Fruit fly (Drosophila melanogaster) whole organism, embryonic: ENCODE data around the gene et.

Experiments
- CG10147 ChIP-seq: fragments of 200-800 bp; sonication (Bioruptor generic); optimal IDR thresholded peaks from 2 replicates; lab custom pipeline; 2019; ENCODE audit warnings: missing biosample characterization, mild to moderate bottlenecking, missing genetic modification characterization, moderate library complexity
- CG10654 ChIP-seq: fragments of 200-800 bp; sonication (Bioruptor generic); optimal IDR thresholded peaks from 2 replicates; lab custom pipeline; 2016; ENCODE audit warnings: missing biosample characterization, missing genetic modification characterization
- CG10979 ChIP-seq: fragments of 200-800 bp; sonication (Bioruptor generic); optimal IDR thresholded peaks from 2 replicates; lab custom pipeline; 2018; ENCODE audit warnings: missing biosample characterization, mild to moderate bottlenecking, missing genetic modification characterization, moderate library complexity
- CG11085 ChIP-seq: fragments of 200-800 bp; sonication (Bioruptor generic); IDR thresholded peaks from 2 replicates; pipeline ENCODE4 v1.3.6; 2022; ENCODE audit warnings: missing biosample characterization, missing genetic modification characterization
- CG12219 ChIP-seq: fragments of 200-800 bp; sonication (Bioruptor generic); optimal IDR thresholded peaks from 3 replicates; lab custom pipeline; 2018; ENCODE audit warnings: missing biosample characterization, mild to moderate bottlenecking, missing genetic modification characterization
- CG12391 ChIP-seq: fragments of 200-800 bp; sonication (Bioruptor generic); optimal IDR thresholded peaks from 3 replicates; lab custom pipeline; 2018; ENCODE audit warnings: missing biosample characterization, mild to moderate bottlenecking, missing genetic modification characterization, moderate library complexity
- CG15514 ChIP-seq: fragments of 200-800 bp; sonication (Bioruptor generic); optimal IDR thresholded peaks from 3 replicates; lab custom pipeline; 2017; ENCODE audit warnings: missing biosample characterization, missing genetic modification characterization, mild to moderate bottlenecking, moderate library complexity, missing genetic modification reagents
- CG15696 ChIP-seq: fragments of 200-800 bp; sonication (Bioruptor generic); optimal IDR thresholded peaks from 2 replicates; lab custom pipeline; 2019; ENCODE audit warnings: missing biosample characterization, mild to moderate bottlenecking, missing genetic modification characterization, moderate library complexity
- CG1602 ChIP-seq: fragments of 200-800 bp; sonication (Bioruptor generic); optimal IDR thresholded peaks from 3 replicates; lab custom pipeline; 2016; ENCODE audit warnings: missing biosample characterization, missing genetic modification characterization
- CG16813 ChIP-seq: fragments of 200-800 bp; sonication (Bioruptor generic); IDR thresholded peaks from 3 replicates; pipeline ENCODE4 v1.3.6; 2022; ENCODE audit warnings: missing biosample characterization, missing genetic modification characterization; ENCODE audit not compliant: partially characterized antibody
- CG18764 ChIP-seq: fragments of 200-800 bp; sonication (Bioruptor generic); optimal IDR thresholded peaks from 3 replicates; lab custom pipeline; 2016; ENCODE audit warnings: missing biosample characterization, missing genetic modification characterization
- CG30020 ChIP-seq: fragments of 200-800 bp; optimal IDR thresholded peaks from 2 replicates; lab custom pipeline; 2019; ENCODE audit warnings: missing biosample characterization, mild to moderate bottlenecking, missing genetic modification characterization, moderate library complexity
- CG32532 ChIP-seq: fragments of 200-800 bp; sonication (Bioruptor generic); IDR thresholded peaks from 2 replicates; pipeline ENCODE4 v1.3.6; 2022; ENCODE audit warnings: missing biosample characterization, missing genetic modification characterization
- CG43689 ChIP-seq: fragments of 200-800 bp; sonication (Bioruptor generic); IDR thresholded peaks from 2 replicates; pipeline ENCODE4 v1.3.6; 2022; ENCODE audit warnings: missing biosample characterization, missing genetic modification characterization
- CG4404 ChIP-seq: fragments of 200-800 bp; sonication (Bioruptor generic); IDR thresholded peaks from 2 replicates; pipeline ENCODE4 v1.3.6; 2022; ENCODE audit warnings: missing biosample characterization, missing genetic modification characterization
- CG4820 ChIP-seq: fragments of 200-800 bp; sonication (Bioruptor generic); optimal IDR thresholded peaks from 3 replicates; lab custom pipeline; 2016; ENCODE audit warnings: missing biosample characterization, missing genetic modification characterization
- CG6791 ChIP-seq: fragments of 200-800 bp; sonication (Bioruptor generic); IDR thresholded peaks from 3 replicates; pipeline ENCODE4 v1.3.6; 2022; ENCODE audit warnings: missing biosample characterization, missing genetic modification characterization; ENCODE audit not compliant: partially characterized antibody
- CG6813 ChIP-seq: fragments of 200-800 bp; sonication (Bioruptor generic); optimal IDR thresholded peaks from 2 replicates; lab custom pipeline; 2017; ENCODE audit warnings: missing biosample characterization, missing genetic modification characterization, mild to moderate bottlenecking, moderate library complexity, missing genetic modification reagents
- CG7556 ChIP-seq: fragments of 200-800 bp; sonication (Bioruptor generic); optimal IDR thresholded peaks from 2 replicates; lab custom pipeline; 2017; ENCODE audit warnings: missing biosample characterization, mild to moderate bottlenecking, missing genetic modification characterization
- CG7786 ChIP-seq: fragments of 200-800 bp; sonication (Bioruptor generic); optimal IDR thresholded peaks from 2 replicates; lab custom pipeline; 2016; ENCODE audit warnings: missing biosample characterization, missing genetic modification characterization
- CG9727 ChIP-seq: fragments of 200-800 bp; sonication (Bioruptor generic); optimal IDR thresholded peaks from 3 replicates; lab custom pipeline; 2017; ENCODE audit warnings: missing biosample characterization, mild to moderate bottlenecking, missing genetic modification characterization
- Ets65A ChIP-seq: fragments of 200-800 bp; sonication (Bioruptor generic); peaks from one replicate; lab custom pipeline; 2016; ENCODE audit warnings: missing biosample characterization, missing genetic modification characterization
- NC2β ChIP-seq: fragments of 200-800 bp; sonication (Bioruptor generic); optimal IDR thresholded peaks from 2 replicates; lab custom pipeline; 2016; ENCODE audit warnings: missing biosample characterization, missing genetic modification characterization
- Optix ChIP-seq: fragments of 200-800 bp; sonication (Bioruptor generic); IDR thresholded peaks from 3 replicates; pipeline ENCODE4 v1.3.6; 2022; ENCODE audit warnings: missing biosample characterization, missing genetic modification characterization
- Ssrp ChIP-seq: fragments of 200-800 bp; sonication (Bioruptor generic); optimal IDR thresholded peaks from 2 replicates; lab custom pipeline; 2018; ENCODE audit warnings: missing biosample characterization, mild to moderate bottlenecking, missing genetic modification characterization, moderate library complexity
- ase ChIP-seq: fragments of 200-800 bp; sonication (Bioruptor generic); IDR thresholded peaks from 3 replicates; pipeline ENCODE4 v1.3.6; 2022; ENCODE audit warnings: missing biosample characterization, missing genetic modification characterization
- bbx ChIP-seq: fragments of 200-800 bp; sonication (Bioruptor generic); IDR thresholded peaks from 2 replicates; pipeline ENCODE4 v1.3.6; 2022; ENCODE audit warnings: missing biosample characterization, missing genetic modification characterization; ENCODE audit not compliant: partially characterized antibody
- br ChIP-seq: fragments of >200 bp; optimal IDR thresholded peaks from 2 replicates; lab custom pipeline; 2017
- ci ChIP-seq: fragments of 200-800 bp; sonication (Bioruptor generic); IDR thresholded peaks from 3 replicates; pipeline ENCODE4 v1.3.6; 2022; ENCODE audit warnings: missing biosample characterization, missing genetic modification characterization
- dan ChIP-seq: fragments of 200-800 bp; sonication (Bioruptor generic); IDR thresholded peaks from 2 replicates; pipeline ENCODE4 v1.3.6; 2022; ENCODE audit warnings: missing biosample characterization, missing genetic modification characterization
- danr ChIP-seq: fragments of 200-800 bp; sonication (Bioruptor generic); IDR thresholded peaks from 2 replicates; pipeline ENCODE4 v1.3.6; 2022; ENCODE audit warnings: missing biosample characterization, missing genetic modification characterization
- dmrt11E ChIP-seq: fragments of 200-800 bp; sonication (Bioruptor generic); optimal IDR thresholded peaks from 3 replicates; lab custom pipeline; 2018; ENCODE audit warnings: missing biosample characterization, mild to moderate bottlenecking, missing genetic modification characterization, moderate library complexity
- gfzf ChIP-seq: fragments of 200-800 bp; sonication (Bioruptor generic); optimal IDR thresholded peaks from 2 replicates; lab custom pipeline; 2016; ENCODE audit warnings: missing biosample characterization, mild to moderate bottlenecking, missing genetic modification characterization, moderate library complexity
- grau ChIP-seq: fragments of 200-800 bp; optimal IDR thresholded peaks from 3 replicates; lab custom pipeline; 2019; ENCODE audit warnings: missing biosample characterization, mild to moderate bottlenecking, missing genetic modification characterization, moderate library complexity
- gro ChIP-seq: fragments of 200-800 bp; sonication (Bioruptor generic); optimal IDR thresholded peaks from 2 replicates; lab custom pipeline; 2016; ENCODE audit warnings: missing biosample characterization, missing genetic modification characterization
- ham ChIP-seq: fragments of 200-800 bp; sonication (Bioruptor generic); IDR thresholded peaks from 2 replicates; pipeline ENCODE4 v1.3.6; 2022; ENCODE audit warnings: missing biosample characterization, missing genetic modification characterization
- hbn ChIP-seq: fragments of 200-800 bp; sonication (Bioruptor generic); IDR thresholded peaks from 2 replicates; pipeline ENCODE4 v1.3.6; 2022; ENCODE audit warnings: missing biosample characterization, missing genetic modification characterization; ENCODE audit not compliant: partially characterized antibody
- hkb ChIP-seq, 2 experiments: fragments of 200-800 bp in 1 of 2; fragments of >200 bp in 1 of 2; sonication (Bioruptor generic) in 1 of 2; IDR thresholded peaks in 1 of 2; optimal IDR thresholded peaks in 1 of 2; 2 replicates each; pipeline versions ENCODE4 v1.3.6 to Lab custom; 2017 to 2022; ENCODE audit warnings: missing biosample characterization in 1 of 2, missing genetic modification characterization in 1 of 2
- jumu ChIP-seq: fragments of 200-800 bp; sonication (Bioruptor generic); optimal IDR thresholded peaks from 3 replicates; lab custom pipeline; 2016; ENCODE audit warnings: missing biosample characterization, missing genetic modification characterization
- kah ChIP-seq: fragments of 200-800 bp; sonication (Bioruptor generic); optimal IDR thresholded peaks from 2 replicates; lab custom pipeline; 2018; ENCODE audit warnings: missing biosample characterization, mild to moderate bottlenecking, missing genetic modification characterization
- klu ChIP-seq: fragments of 200-800 bp; sonication (Bioruptor generic); IDR thresholded peaks from 2 replicates; pipeline ENCODE4 v1.3.6; 2022; ENCODE audit warnings: missing biosample characterization, missing genetic modification characterization
- knrl ChIP-seq: fragments of 200-800 bp; sonication (Bioruptor generic); IDR thresholded peaks from 3 replicates; pipeline ENCODE4 v1.3.6; 2022; ENCODE audit warnings: missing biosample characterization, missing genetic modification characterization; ENCODE audit not compliant: partially characterized antibody
- lmd ChIP-seq: fragments of 200-800 bp; sonication (Bioruptor generic); IDR thresholded peaks from 2 replicates; pipeline ENCODE4 v1.3.6; 2022; ENCODE audit warnings: missing biosample characterization, missing genetic modification characterization
- nerfin-2 ChIP-seq: fragments of 200-800 bp; sonication (Bioruptor generic); IDR thresholded peaks from 2 replicates; pipeline ENCODE4 v1.3.6; 2022; ENCODE audit warnings: missing biosample characterization, missing genetic modification characterization; ENCODE audit not compliant: partially characterized antibody
- nmo ChIP-seq: fragments of 200-800 bp; sonication (Bioruptor generic); optimal IDR thresholded peaks from 2 replicates; lab custom pipeline; 2018; ENCODE audit warnings: missing biosample characterization, mild to moderate bottlenecking, missing genetic modification characterization, moderate library complexity
- pum ChIP-seq: fragments of 200-800 bp; sonication (Bioruptor generic); optimal IDR thresholded peaks from 2 replicates; lab custom pipeline; 2016; ENCODE audit warnings: missing biosample characterization, missing genetic modification characterization
- repo ChIP-seq: fragments of 200-800 bp; sonication (Bioruptor generic); optimal IDR thresholded peaks from 2 replicates; lab custom pipeline; 2016; ENCODE audit warnings: missing biosample characterization, missing genetic modification characterization
- scrt ChIP-seq: fragments of 200-800 bp; sonication (Bioruptor generic); optimal IDR thresholded peaks from 2 replicates; lab custom pipeline; 2018; ENCODE audit warnings: missing biosample characterization, mild to moderate bottlenecking, missing genetic modification characterization, moderate library complexity
- sr ChIP-seq: fragments of 200-800 bp; sonication (Bioruptor generic); IDR thresholded peaks from 3 replicates; pipeline ENCODE4 v1.3.6; 2022; ENCODE audit warnings: missing biosample characterization, missing genetic modification characterization
- tx ChIP-seq: fragments of 200-800 bp; sonication (Bioruptor generic); optimal IDR thresholded peaks from 2 replicates; lab custom pipeline; 2016; ENCODE audit warnings: missing biosample characterization, missing genetic modification characterization

Gene et

dm6 chrX:19663196-19663858, 12.4 kb downstream of the et start (continued):
- TF ChIP-seq CG9727 (GFP tag; lab: Kevin White, UChicago) (peak; percentile 78), CG4820 (GFP tag; lab: Kevin White, UChicago) (peak; percentile 16), bbx (GFP tag; lab: Robert Waterston, UW) (no peak), ci (no peak), CG10979 (peak; percentile 64), pum (GFP tag; lab: Kevin White, UChicago) (peak; percentile 31), CG7786 (GFP tag; lab: Kevin White, UChicago) (no peak), CG12391 (tag; lab: Kevin White, UChicago) (peak; percentile 66), Ets65A (GFP tag; lab: Kevin White, UChicago) (peak; percentile 66), CG18764 (no peak), CG30020 (no peak), CG16813 (no peak; the same call in 2 of the 3 replicates), CG10147 (GFP tag; lab: Kevin White, UChicago) (peak; percentile 45), ham (GFP tag; lab: Robert Waterston, UW) (no peak), kah (GFP tag; lab: Kevin White, UChicago) (peak; percentile 12), CG6813 (no peak), grau (tag; lab: Kevin White, UChicago) (peak; percentile 66), nerfin-2 (GFP tag; lab: Robert Waterston, UW) (no peak), tx (GFP tag; lab: Kevin White, UChicago) (no peak), dan (GFP tag; lab: Robert Waterston, UW) (no peak), CG1602 (GFP tag; lab: Kevin White, UChicago) (peak; percentile 43), CG12219 (GFP tag; lab: Kevin White, UChicago) (no peak), lmd (no peak), Ssrp (peak; percentile 58), jumu (GFP tag; lab: Kevin White, UChicago) (no peak), klu (no peak), ase (GFP tag; lab: Robert Waterston, UW) (no peak), nmo (peak; percentile 70), dmrt11E (tag; lab: Kevin White, UChicago) (peak; percentile 70), CG32532 (GFP tag; lab: Robert Waterston, UW) (no peak; the same call in 1 of the 2 replicates), NC2β (peak; percentile 23), danr (GFP tag; lab: Robert Waterston, UW) (no peak), CG15514 (GFP tag; lab: Kevin White, UChicago) (peak; percentile 36), br (lab: Kevin White, UChicago) (no peak), CG6791 (GFP tag; lab: Robert Waterston, UW) (no peak), CG11085 (GFP tag; lab: Robert Waterston, UW) (no peak), CG7556 (GFP tag; lab: Kevin White, UChicago) (peak; percentile 85), CG10654 (no peak), CG43689 (GFP tag; lab: Robert Waterston, UW) (no peak), CG15696 (peak; percentile 61), gfzf (GFP tag; lab: Kevin White, UChicago) (no peak), gro (GFP tag; lab: Kevin White, UChicago) (no peak), sr (GFP tag; lab: Robert Waterston, UW) (no peak), Optix (GFP tag; lab: Robert Waterston, UW) (no peak), knrl (GFP tag; lab: Robert Waterston, UW) (no peak), scrt (GFP tag; lab: Kevin White, UChicago) (no peak), CG4404 (GFP tag; lab: Robert Waterston, UW) (0 out of 2 replicates have a peak, but pooled peaks have one; percentile 26), repo (no peak), hbn (GFP tag; lab: Robert Waterston, UW) (no peak), hkb (optimal IDR thresholded peaks at IDR 0.05; lab: Kevin White, UChicago) (no peak), hkb (GFP tag; IDR thresholded peaks at IDR 0.05; lab: Robert Waterston, UW) (no peak)
